Worm (Caenorhabditis elegans): Measurements from ENCODE around the gene F44B9.5.

The F44B9.5 gene

ce11 chrIII:8043784-8044183 is 27.4 kb upstream of the F44B9.5 start (continued):
- TF ChIP-seq C34F6.9 (tag; optimal IDR thresholded peaks at IDR 0.05) (peak; percentile 99), ztf-4 (tag; optimal IDR thresholded peaks at IDR 0.05) (peak; percentile 97), mbf-1 (tag; optimal IDR thresholded peaks at IDR 0.05) (no peak), blmp-1 (tag; optimal IDR thresholded peaks at IDR 0.05; ENCODE audit: insufficient read depth) (peak; percentile 65), ama-1 (optimal IDR thresholded peaks at IDR 0.05) (peak; percentile 65), nhr-77 (tag; optimal IDR thresholded peaks at IDR 0.05) (peak; percentile 89), lin-11 (tag; optimal IDR thresholded peaks at IDR 0.05) (peak; percentile 95), snpc-4 (tag; optimal IDR thresholded peaks at IDR 0.05) (peak; percentile 85), zag-1 (tag; optimal IDR thresholded peaks at IDR 0.05) (peak; percentile 99), nhr-129 (tag; optimal IDR thresholded peaks at IDR 0.05) (peak; percentile 100), unc-62 (GFP tag; optimal IDR thresholded peaks at IDR 0.05) (no peak), alr-1 (tag; optimal IDR thresholded peaks at IDR 0.05) (no peak), lsy-2 (tag; optimal IDR thresholded peaks at IDR 0.05) (peak; percentile 92 to 98), fos-1 (tag; optimal IDR thresholded peaks at IDR 0.05) (peak; percentile 99), nhr-21 (tag; optimal IDR thresholded peaks at IDR 0.05) (peak; percentile 93), ceh-82 (tag; optimal IDR thresholded peaks at IDR 0.05) (peak; percentile 96)

DNA sequence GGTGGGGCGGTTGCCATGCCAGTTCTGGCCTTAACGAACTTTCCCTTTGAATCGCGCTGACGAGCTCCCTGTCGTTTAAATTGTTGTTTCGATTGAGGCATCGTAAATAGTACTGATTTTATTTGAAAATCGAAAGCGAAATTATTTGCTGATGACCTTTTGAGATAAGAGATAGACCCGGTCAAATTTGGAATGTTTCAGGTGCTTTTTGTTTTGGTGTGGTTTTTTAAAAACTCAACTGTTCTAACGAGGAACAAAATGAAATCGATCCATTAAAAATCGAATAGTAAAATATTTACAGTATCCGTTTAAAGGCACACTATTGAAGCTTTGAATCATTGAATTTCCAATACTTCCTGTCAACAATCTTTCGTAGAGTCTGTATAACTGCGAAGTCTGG is 26.4 kb upstream of the F44B9.5 start, which contains the start of gene K12H4.6:
TSS of gene K12H4.6 (minus strand) at position 101 of the 400 bp plus-strand sequence.
- TF ChIP-seq elt-1 (tag; optimal IDR thresholded peaks at IDR 0.05), result no peak
- TF ChIP-seq R02D3.7 (tag; optimal IDR thresholded peaks at IDR 0.05), result no peak
- no peak for TF ChIP-seq mab-5 (tag; optimal IDR thresholded peaks at IDR 0.05)
- no peak for TF ChIP-seq Y55F3AM.14 (GFP tag; optimal IDR thresholded peaks at IDR 0.05)
- no peak for TF ChIP-seq ama-1 (optimal IDR thresholded peaks at IDR 0.05)
- TF ChIP-seq sma-3 (GFP tag; optimal IDR thresholded peaks at IDR 0.05), result no peak
- no peak for TF ChIP-seq mbf-1 (tag; optimal IDR thresholded peaks at IDR 0.05)
- no peak for TF ChIP-seq gmeb-1 (tag; optimal IDR thresholded peaks at IDR 0.05)
- TF ChIP-seq nhr-11 (tag; optimal IDR thresholded peaks at IDR 0.05), result no peak
- no peak for TF ChIP-seq skn-1 (tag; optimal IDR thresholded peaks at IDR 0.05)
- no peak for TF ChIP-seq nhr-237 (tag; optimal IDR thresholded peaks at IDR 0.05)
- TF ChIP-seq lsy-2 (tag; optimal IDR thresholded peaks at IDR 0.05), result no peak
- TF ChIP-seq dmd-4 (tag; optimal IDR thresholded peaks at IDR 0.05), result no peak
- no peak for TF ChIP-seq lin-39 (tag; optimal IDR thresholded peaks at IDR 0.05)
- TF ChIP-seq nhr-12 (tag; optimal IDR thresholded peaks at IDR 0.05), result no peak
- no peak for TF ChIP-seq mdl-1 (tag; optimal IDR thresholded peaks at IDR 0.05)
- no peak for TF ChIP-seq alr-1 (tag; optimal IDR thresholded peaks at IDR 0.05)
- no peak for TF ChIP-seq ZK546.5 (tag; optimal IDR thresholded peaks at IDR 0.05)
- TF ChIP-seq aly-2 (tag; optimal IDR thresholded peaks at IDR 0.05), result no peak
- TF ChIP-seq ztf-4 (tag; optimal IDR thresholded peaks at IDR 0.05), result no peak

ce11 chrIII:8037941-8038340 is 21.6 kb upstream of the F44B9.5 start, which contains the start of gene dpf-6:
Gene dpf-6, plus strand, starts transcription at chrIII:8038241.
- TF ChIP-seq unc-39 (tag; optimal IDR thresholded peaks at IDR 0.05) (no peak), aly-2 (tag; optimal IDR thresholded peaks at IDR 0.05) (no peak), ztf-1 (GFP tag; conservative IDR thresholded peaks at IDR 0.05) (no peak), Y55F3AM.14 (GFP tag; optimal IDR thresholded peaks at IDR 0.05) (no peak), fos-1 (tag; optimal IDR thresholded peaks at IDR 0.05) (no peak), ceh-16 (tag; optimal IDR thresholded peaks at IDR 0.05) (no peak), F13H6.1 (tag; optimal IDR thresholded peaks at IDR 0.05) (no peak)

DNA sequence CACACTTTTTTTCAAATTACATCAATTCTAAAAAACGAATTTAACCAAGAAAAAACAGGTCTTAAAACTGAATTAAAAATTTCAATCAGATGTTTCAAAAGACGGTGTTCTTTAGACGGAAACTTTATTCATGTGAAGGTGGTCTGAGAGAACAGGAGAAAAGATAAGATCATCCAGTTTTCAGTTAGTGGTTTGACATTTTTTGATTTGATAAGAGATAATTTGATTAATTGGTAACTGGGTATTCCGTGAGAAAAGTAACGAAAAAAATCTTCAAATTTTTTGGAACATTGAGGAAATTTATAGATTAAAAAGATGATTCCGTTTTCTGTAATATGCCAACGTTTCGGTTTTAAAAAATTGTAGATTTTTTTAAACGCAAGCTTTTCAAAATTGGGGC is 20.2 kb upstream of the F44B9.5 start:
- TF ChIP-seq elt-3 (tag; optimal IDR thresholded peaks at IDR 0.05) (no peak), elt-1 (tag; optimal IDR thresholded peaks at IDR 0.05) (no peak), ztf-1 (GFP tag; conservative IDR thresholded peaks at IDR 0.05) (no peak), ztf-11 (tag; optimal IDR thresholded peaks at IDR 0.05) (no peak), unc-62 (GFP tag; optimal IDR thresholded peaks at IDR 0.05) (no peak), snpc-4 (tag; optimal IDR thresholded peaks at IDR 0.05) (no peak), blmp-1 (tag; optimal IDR thresholded peaks at IDR 0.05; ENCODE audit: insufficient read depth) (peak; percentile 2), sma-9 (GFP tag; optimal IDR thresholded peaks at IDR 0.05) (peak; percentile 58), sma-9 (tag; optimal IDR thresholded peaks at IDR 0.05) (no peak), alr-1 (tag; optimal IDR thresholded peaks at IDR 0.05) (no peak)
